Worm (Caenorhabditis elegans): ENCODE data around the gene tbx-37.
A peak's percentile ranks its signal among the peaks of the same experiment; 100 is the strongest.

The tbx-37 gene

ce11 chrIII:11244820-11245219 is 17.9 kb upstream of the tbx-37 start, which contains the start of gene rsks-1:
TSS of gene rsks-1 (plus strand) at chrIII:11245120.
- TF ChIP-seq lin-15B (tag; optimal IDR thresholded peaks at IDR 0.05) (no peak), madf-5 (GFP tag; IDR thresholded peaks at IDR 0.05) (no peak), D1046.2 (GFP tag; IDR thresholded peaks at IDR 0.05) (no peak), sdz-12 (GFP tag; optimal IDR thresholded peaks at IDR 0.05) (no peak), fkh-10 (GFP tag; optimal IDR thresholded peaks at IDR 0.05) (no peak), ceh-28 (tag; optimal IDR thresholded peaks at IDR 0.05) (no peak), dmd-9 (GFP tag; IDR thresholded peaks at IDR 0.05) (no peak), lin-29 (GFP tag; IDR thresholded peaks at IDR 0.05) (no peak), nhr-111 (GFP tag; optimal IDR thresholded peaks at IDR 0.05) (no peak), T26A8.4 (GFP tag; IDR thresholded peaks at IDR 0.05) (no peak), T20F7.1 (GFP tag; optimal IDR thresholded peaks at IDR 0.05) (no peak), ztf-11 (tag; optimal IDR thresholded peaks at IDR 0.05) (no peak), snpc-4 (tag; optimal IDR thresholded peaks at IDR 0.05) (no peak), nhr-76 (tag; optimal IDR thresholded peaks at IDR 0.05) (no peak), spr-3 (GFP tag; optimal IDR thresholded peaks at IDR 0.05) (no peak), mxl-3 (GFP tag; optimal IDR thresholded peaks at IDR 0.05) (no peak), unc-130 (GFP tag; optimal IDR thresholded peaks at IDR 0.05) (no peak), ZK337.2 (GFP tag; IDR thresholded peaks at IDR 0.05) (no peak), nhr-48 (tag; optimal IDR thresholded peaks at IDR 0.05) (no peak)

ce11 chrIII:11244338-11244737 is 17.4 kb upstream of the tbx-37 start:
- peak; percentile 61 for TF ChIP-seq hlh-30 (tag; optimal IDR thresholded peaks at IDR 0.05; ENCODE audit: insufficient read depth)
- no peak for TF ChIP-seq daf-16 (GFP tag; optimal IDR thresholded peaks at IDR 0.05)
- TF ChIP-seq daf-16 (tag; optimal IDR thresholded peaks at IDR 0.05) = peak; percentile 40
- peak; percentile 4 for TF ChIP-seq dve-1 (tag; optimal IDR thresholded peaks at IDR 0.05; ENCODE audit: insufficient read depth)
- peak; percentile 50 for TF ChIP-seq nhr-28 (tag; optimal IDR thresholded peaks at IDR 0.05)
- peak; percentile 62 for TF ChIP-seq nhr-77 (tag; optimal IDR thresholded peaks at IDR 0.05)
- peak; percentile 34 for TF ChIP-seq hlh-11 (tag; optimal IDR thresholded peaks at IDR 0.05)
- TF ChIP-seq arid-1 (GFP tag; conservative IDR thresholded peaks at IDR 0.05) = no peak
- TF ChIP-seq Y48G9A.11 (GFP tag; IDR thresholded peaks at IDR 0.05) = no peak

- TF ChIP-seq fkh-10 (GFP tag; optimal IDR thresholded peaks at IDR 0.05) = no peak
- no peak for TF ChIP-seq nhr-10 (tag; optimal IDR thresholded peaks at IDR 0.05)
- peak; percentile 57 for TF ChIP-seq mxl-3 (GFP tag; optimal IDR thresholded peaks at IDR 0.05)
- TF ChIP-seq vab-7 (GFP tag; IDR thresholded peaks at IDR 0.05) = no peak
- TF ChIP-seq Y75B8A.6 (GFP tag; IDR thresholded peaks at IDR 0.05) = no peak
- no peak for TF ChIP-seq lin-39 (tag; optimal IDR thresholded peaks at IDR 0.05)
- no peak for TF ChIP-seq unc-39 (tag; optimal IDR thresholded peaks at IDR 0.05)
- no peak for TF ChIP-seq F10B5.3 (tag; optimal IDR thresholded peaks at IDR 0.05)
- TF ChIP-seq F44E2.7 (GFP tag; IDR thresholded peaks at IDR 0.05) = no peak
- no peak for TF ChIP-seq unc-130 (GFP tag; optimal IDR thresholded peaks at IDR 0.05)
- no peak for TF ChIP-seq daf-8 (GFP tag; IDR thresholded peaks at IDR 0.05)
- TF ChIP-seq skn-1 (tag; optimal IDR thresholded peaks at IDR 0.05) = no peak
- no peak for TF ChIP-seq F49E8.2 (tag; optimal IDR thresholded peaks at IDR 0.05; ENCODE audit: borderline replicate concordance)
- TF ChIP-seq tag-97 (GFP tag; IDR thresholded peaks at IDR 0.05) = no peak
- no peak for TF ChIP-seq mxl-2 (GFP tag; conservative IDR thresholded peaks at IDR 0.05)
- TF ChIP-seq zfp-3 (GFP tag; conservative IDR thresholded peaks at IDR 0.05) = no peak
- no peak for TF ChIP-seq lin-29 (GFP tag; IDR thresholded peaks at IDR 0.05)
- no peak for TF ChIP-seq nhr-237 (tag; optimal IDR thresholded peaks at IDR 0.05)
- peak; percentile 87 for TF ChIP-seq hlh-30 (tag; optimal IDR thresholded peaks at IDR 0.05; ENCODE audit: insufficient read depth)
- TF ChIP-seq sdz-12 (GFP tag; optimal IDR thresholded peaks at IDR 0.05) = no peak
- no peak for TF ChIP-seq zfp-2 (tag; optimal IDR thresholded peaks at IDR 0.05)
- no peak for TF ChIP-seq spr-3 (GFP tag; optimal IDR thresholded peaks at IDR 0.05)
- no peak for TF ChIP-seq egl-43 (GFP tag; IDR thresholded peaks at IDR 0.05)
- peak; percentile 35 for TF ChIP-seq pqm-1 (tag; optimal IDR thresholded peaks at IDR 0.05)
- peak; percentile 89 for TF ChIP-seq hlh-11 (tag; optimal IDR thresholded peaks at IDR 0.05)
- no peak for TF ChIP-seq saeg-2 (GFP tag; IDR thresholded peaks at IDR 0.05)
- TF ChIP-seq dmd-6 (GFP tag; IDR thresholded peaks at IDR 0.05) = peak; percentile 82
- no peak for TF ChIP-seq aly-2 (tag; optimal IDR thresholded peaks at IDR 0.05)
- no peak for TF ChIP-seq zag-1 (tag; optimal IDR thresholded peaks at IDR 0.05)
- TF ChIP-seq ztf-7 (tag; optimal IDR thresholded peaks at IDR 0.05) = peak; percentile 6
Observed at ce11 chrIII:11243421-11243820, 16.5 kb upstream of the tbx-37 start.
